Fruit fly (Drosophila melanogaster): ENCODE results near the gene baz.

DNA sequence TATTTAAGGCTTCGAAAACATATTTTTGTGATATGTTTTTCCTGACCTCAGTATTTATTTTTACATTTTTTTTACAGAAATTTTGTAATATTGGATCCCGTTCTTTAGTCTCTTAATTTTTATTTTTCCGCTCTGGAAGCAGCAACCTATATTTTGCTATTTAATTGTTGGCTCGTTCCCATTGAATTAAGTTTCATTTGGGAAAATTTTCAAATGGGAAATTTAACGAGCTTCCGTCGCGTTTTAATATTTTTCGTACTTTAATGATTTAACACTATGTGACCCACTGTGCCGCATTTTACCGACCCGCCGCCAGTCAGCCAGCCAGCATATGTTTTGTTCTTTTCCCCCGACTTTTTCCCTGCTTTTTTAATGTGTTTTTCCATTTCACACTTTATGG is 48.5 kb upstream of the baz start:
- no peak for TF ChIP-seq dl (GFP tag; optimal IDR thresholded peaks at IDR 0.05; ENCODE audit: insufficient read depth in 1 of 2, partially characterized antibody in 2 of 2)
- TF ChIP-seq Jra (GFP tag; optimal IDR thresholded peaks at IDR 0.05), result no peak
- TF ChIP-seq ey (GFP tag; optimal IDR thresholded peaks at IDR 0.05), result no peak
- TF ChIP-seq Abd-B (GFP tag; optimal IDR thresholded peaks at IDR 0.05), result no peak
- no peak for TF ChIP-seq Hr83 (GFP tag; optimal IDR thresholded peaks at IDR 0.05; ENCODE audit: poor library complexity, severe bottlenecking)
- TF ChIP-seq GATAd (GFP tag; optimal IDR thresholded peaks at IDR 0.05), result no peak
- TF ChIP-seq HLH106 (tag; optimal IDR thresholded peaks at IDR 0.05), result no peak
- TF ChIP-seq br (GFP tag; optimal IDR thresholded peaks at IDR 0.05), result no peak
- TF ChIP-seq fru (GFP tag; optimal IDR thresholded peaks at IDR 0.05), result no peak
- TF ChIP-seq Myc (optimal IDR thresholded peaks at IDR 0.05), result no peak
- no peak for TF ChIP-seq dsf (GFP tag; optimal IDR thresholded peaks at IDR 0.05; ENCODE audit: borderline replicate concordance)
